Fruit fly (Drosophila melanogaster): Measurements from ENCODE around the gene FoxK.

Gene FoxK

DNA sequence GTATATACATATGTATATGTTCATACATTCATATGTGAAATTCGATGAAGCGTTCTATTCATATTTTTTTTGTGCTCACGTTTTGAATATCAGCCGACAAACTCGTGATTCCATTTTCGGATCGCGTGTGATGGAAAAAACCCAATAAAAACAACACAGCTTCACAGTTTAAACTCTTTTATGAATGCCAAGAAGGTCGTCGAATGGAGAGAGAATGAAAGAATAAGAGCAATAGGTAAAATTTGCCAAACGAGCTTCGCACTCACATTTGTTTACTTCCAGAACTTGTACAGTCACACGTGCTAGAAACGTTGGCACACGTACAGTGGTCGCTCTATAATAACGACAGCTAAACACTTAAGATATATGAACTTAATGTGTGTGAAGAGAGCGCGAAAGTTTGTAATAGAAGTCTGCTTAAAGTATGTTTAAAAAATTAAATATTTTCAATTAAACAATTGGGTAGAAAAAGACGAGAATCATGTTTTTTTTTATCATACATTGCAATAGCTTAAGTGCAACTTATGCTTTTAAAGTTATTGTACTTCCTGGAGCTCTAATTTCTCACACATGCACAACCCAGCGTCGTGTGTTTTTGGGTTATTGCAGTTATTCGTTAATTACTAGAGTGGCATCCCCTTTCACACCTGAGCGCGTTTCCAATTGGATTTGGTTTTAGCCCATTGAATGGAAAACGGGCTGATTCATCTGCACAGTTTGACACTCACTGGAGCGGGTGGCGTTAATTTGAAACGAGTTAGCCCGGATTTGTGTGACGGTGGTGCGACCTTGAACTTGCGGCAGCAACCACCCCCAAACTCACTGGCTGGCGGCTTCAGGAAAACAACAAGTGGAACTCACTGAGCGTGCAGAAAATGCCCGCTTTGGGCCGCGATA, 5.3 kb upstream of the FoxK start:
- TF ChIP-seq fkh (GFP tag; optimal IDR thresholded peaks at IDR 0.05) (peak; percentile 8), CG16779 (tag; optimal IDR thresholded peaks at IDR 0.05) (no peak)

DNA sequence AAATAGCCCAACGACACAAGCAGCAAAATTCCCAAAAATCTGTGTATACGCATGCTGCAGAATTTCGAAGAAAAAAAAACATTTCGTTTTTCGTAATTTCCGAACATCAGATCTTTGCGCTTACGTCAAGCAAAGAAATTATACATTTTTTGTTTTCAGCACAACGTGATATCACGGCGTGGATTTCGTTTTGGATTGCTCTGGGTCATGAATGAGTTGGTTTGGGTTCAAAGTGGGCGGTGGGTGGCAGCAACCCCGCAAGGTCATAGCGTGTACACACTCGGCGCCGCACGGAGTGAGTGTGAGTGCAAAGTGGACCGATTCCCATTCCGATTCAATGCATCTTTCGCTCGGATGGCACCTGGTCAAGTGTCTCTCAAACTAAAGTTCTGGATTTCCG, 4.3 kb upstream of the FoxK start:
- TF ChIP-seq svp (GFP tag) (peak; percentile 88), Hr4 (GFP tag; optimal IDR thresholded peaks at IDR 0.05) (no peak), Ets21C (GFP tag; optimal IDR thresholded peaks at IDR 0.05) (no peak)

DNA sequence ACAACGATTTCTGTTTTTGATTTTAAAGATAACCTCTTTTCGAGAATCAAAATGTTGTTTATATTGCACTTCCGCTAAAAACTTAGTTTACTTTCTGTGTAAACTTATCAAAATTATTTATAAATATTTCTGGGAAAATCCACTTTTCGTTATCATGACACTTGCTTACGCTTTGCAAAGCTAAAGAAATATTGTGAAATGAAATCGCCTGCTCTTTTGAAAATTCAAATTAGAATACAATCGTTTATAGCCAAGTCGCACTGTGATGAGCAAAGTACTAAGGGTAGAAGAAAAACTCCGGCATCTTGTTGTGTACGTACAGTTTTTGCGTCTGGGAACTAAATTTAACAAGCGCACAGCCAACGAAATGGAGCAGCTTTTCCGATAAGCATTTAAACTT, 3.9 kb upstream of the FoxK start:
- no peak for TF ChIP-seq fd59A (GFP tag; optimal IDR thresholded peaks at IDR 0.05)
- TF ChIP-seq Hr4 (GFP tag; optimal IDR thresholded peaks at IDR 0.05): peak; percentile 43
- peak; percentile 15 for TF ChIP-seq Met (GFP tag; optimal IDR thresholded peaks at IDR 0.05)
- TF ChIP-seq Eip78C (GFP tag): peak; percentile 77

DNA sequence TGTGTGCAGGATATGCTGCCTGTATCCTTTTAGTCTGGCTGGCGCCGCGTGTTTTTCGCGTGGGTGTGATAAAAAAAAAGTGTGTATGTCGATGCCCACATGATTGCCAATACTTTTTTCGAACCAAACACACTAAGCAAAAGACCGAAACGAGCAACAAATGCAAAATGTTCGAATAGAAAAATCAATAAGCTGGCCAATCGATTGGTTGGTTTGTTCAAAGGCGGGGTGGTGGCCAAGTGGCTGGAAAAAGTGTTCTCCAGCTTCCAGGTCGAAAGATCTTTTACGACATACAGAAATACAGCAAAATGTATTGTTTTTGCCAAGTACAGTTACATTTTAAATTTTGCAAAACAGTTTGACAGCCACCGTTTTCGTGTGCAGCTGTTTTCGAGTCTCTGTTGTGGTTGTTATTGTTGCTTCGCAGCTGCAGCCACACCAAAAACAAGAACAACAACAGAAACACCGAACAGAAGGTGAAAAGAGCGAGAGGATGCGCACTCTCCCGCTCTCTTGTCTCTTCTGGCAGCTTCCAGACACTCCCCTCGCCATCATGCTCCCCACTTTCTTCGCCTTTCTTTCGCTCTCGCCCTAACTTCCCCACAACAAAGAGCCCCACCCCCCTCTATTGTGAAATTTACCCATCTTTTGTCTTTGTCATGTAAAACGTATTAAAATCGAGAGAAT, 3.2 kb upstream of the FoxK start:
- TF ChIP-seq svp (GFP tag) (peak; percentile 84), ss (GFP tag; optimal IDR thresholded peaks at IDR 0.05) (peak; percentile 16 to 20), CG6163 (GFP tag; IDR thresholded peaks at IDR 0.05) (peak; percentile 39; the same call in 1 of the 3 replicates), fd59A (GFP tag; optimal IDR thresholded peaks at IDR 0.05) (no peak), CG15336 (GFP tag; IDR thresholded peaks at IDR 0.05) (0 out of 2 replicates have a peak, but pooled peaks have one; percentile 8), CG4318 (GFP tag; optimal IDR thresholded peaks at IDR 0.05) (no peak), CG6854 (GFP tag; optimal IDR thresholded peaks at IDR 0.05) (peak; percentile 16), Sox14 (GFP tag; optimal IDR thresholded peaks at IDR 0.05) (peak; percentile 88), vri (GFP tag; optimal IDR thresholded peaks at IDR 0.05) (no peak)

DNA sequence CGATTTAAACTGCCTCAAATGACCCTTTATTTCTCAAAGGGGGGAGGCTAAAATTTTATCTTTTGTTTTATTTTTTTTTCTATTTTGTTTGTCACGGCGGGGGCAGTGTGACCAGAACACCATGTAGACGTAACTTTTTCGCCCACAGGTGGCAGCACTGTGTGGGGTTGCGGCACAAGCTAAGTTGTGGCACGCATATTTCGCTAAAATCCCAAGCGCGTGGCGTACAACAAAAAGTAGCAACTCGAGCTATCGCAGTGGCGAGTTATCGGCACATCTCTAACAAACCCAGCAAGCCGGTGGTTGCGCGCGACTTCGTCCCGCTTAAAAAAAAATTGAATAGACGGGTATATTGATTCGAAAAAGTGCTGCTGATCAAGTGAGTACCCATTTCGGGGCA, 2.5 kb upstream of the FoxK start, which contains the start of the genes Ufd1 and NaPi-III:
Gene Ufd1 (minus strand): TSS at position 129 of the 400 bp plus-strand sequence.
Gene NaPi-III (plus strand): TSS at position 261 of the 400 bp plus-strand sequence.
- TF ChIP-seq Eip78C (GFP tag) (peak; percentile 30), CG8119 (GFP tag; IDR thresholded peaks at IDR 0.05) (peak; percentile 60; the same call in 2 of the 3 replicates), CG15336 (GFP tag; IDR thresholded peaks at IDR 0.05) (0 out of 2 replicates have a peak, but pooled peaks have one; percentile 40), CG3032 (tag; optimal IDR thresholded peaks at IDR 0.05) (peak; percentile 41), CG6808 (GFP tag; optimal IDR thresholded peaks at IDR 0.05) (peak; percentile 3), dsx (GFP tag; optimal IDR thresholded peaks at IDR 0.05; ENCODE audit: poor library complexity, severe bottlenecking) (peak; percentile 58), acj6 (GFP tag; optimal IDR thresholded peaks at IDR 0.05) (no peak), fkh (GFP tag; optimal IDR thresholded peaks at IDR 0.05) (peak; percentile 18), cyc (GFP tag; optimal IDR thresholded peaks at IDR 0.05) (no peak), lz (GFP tag; optimal IDR thresholded peaks at IDR 0.05) (peak; percentile 8), Sox14 (GFP tag; optimal IDR thresholded peaks at IDR 0.05) (peak; percentile 78), dac (GFP tag; optimal IDR thresholded peaks at IDR 0.05) (peak; percentile 36), vri (GFP tag; optimal IDR thresholded peaks at IDR 0.05) (no peak), spab (GFP tag; optimal IDR thresholded peaks at IDR 0.05) (no peak), eg (GFP tag; IDR thresholded peaks at IDR 0.05) (peak; percentile 70; the same call in 1 of the 3 replicates), Eip75B (GFP tag; optimal IDR thresholded peaks at IDR 0.05) (peak; percentile 7), svp (GFP tag) (peak; percentile 57), CG31627 (GFP tag; optimal IDR thresholded peaks at IDR 0.05) (peak; percentile 36), Lpt (GFP tag; optimal IDR thresholded peaks at IDR 0.05) (no peak), topi (GFP tag; optimal IDR thresholded peaks at IDR 0.05) (no peak), ss (GFP tag; optimal IDR thresholded peaks at IDR 0.05) (peak in 1 of 2 experiments; percentile 23), CG1621 (tag; optimal IDR thresholded peaks at IDR 0.05) (peak; percentile 65), CG16779 (tag; optimal IDR thresholded peaks at IDR 0.05) (no peak), OdsH (GFP tag; optimal IDR thresholded peaks at IDR 0.05) (peak; percentile 12), CG34406 (GFP tag; optimal IDR thresholded peaks at IDR 0.05) (no peak), esn (GFP tag; optimal IDR thresholded peaks at IDR 0.05) (no peak), CG3919 (GFP tag; optimal IDR thresholded peaks at IDR 0.05) (no peak), CG6163 (GFP tag; IDR thresholded peaks at IDR 0.05) (peak; percentile 64; the same call in 2 of the 3 replicates), net (GFP tag; optimal IDR thresholded peaks at IDR 0.05) (peak; percentile 26), Hr39 (GFP tag; optimal IDR thresholded peaks at IDR 0.05) (peak; percentile 2), CG32006 (GFP tag; optimal IDR thresholded peaks at IDR 0.05) (peak; percentile 27), Smox (GFP tag; optimal IDR thresholded peaks at IDR 0.05) (no peak)
